Fruit fly (Drosophila melanogaster): ENCODE data around the gene mRpS26.
A peak's percentile ranks its signal among the peaks of the same experiment; 100 is the strongest.

The mRpS26 gene

dm6 chr3L:18061713-18062365 is 44.5 kb upstream of the mRpS26 start:
- TF ChIP-seq CG15710 (tag; optimal IDR thresholded peaks at IDR 0.05) (peak; percentile 16), CG12605 (GFP tag; IDR thresholded peaks at IDR 0.05) (peak; percentile 59; the same call in 1 of the 2 replicates), Snoo (tag; optimal IDR thresholded peaks at IDR 0.05) (peak; percentile 65), CG8159 (tag; optimal IDR thresholded peaks at IDR 0.05) (peak; percentile 28), fd96Ca (GFP tag; IDR thresholded peaks at IDR 0.05) (no peak), CG14655 (GFP tag; optimal IDR thresholded peaks at IDR 0.05) (peak; percentile 40), CG13204 (GFP tag; optimal IDR thresholded peaks at IDR 0.05) (peak; percentile 15), CG10348 (GFP tag; IDR thresholded peaks at IDR 0.05) (no peak), rn (GFP tag; IDR thresholded peaks at IDR 0.05) (no peak), CG8301 (tag; optimal IDR thresholded peaks at IDR 0.05) (peak; percentile 45), Pif1A (GFP tag; optimal IDR thresholded peaks at IDR 0.05) (peak; percentile 40), CG4496 (GFP tag; IDR thresholded peaks at IDR 0.05) (peak; percentile 39; the same call in 1 of the 3 replicates), CG17806 (tag; optimal IDR thresholded peaks at IDR 0.05) (peak; percentile 2), D1 (tag; optimal IDR thresholded peaks at IDR 0.05) (peak; percentile 23), CG34367 (tag; optimal IDR thresholded peaks at IDR 0.05) (peak; percentile 29), EcR (GFP tag; optimal IDR thresholded peaks at IDR 0.05) (peak; percentile 84), Pif1B (GFP tag; optimal IDR thresholded peaks at IDR 0.05) (peak; percentile 49), CG9948 (tag; optimal IDR thresholded peaks at IDR 0.05) (no peak), Ets98B (GFP tag; IDR thresholded peaks at IDR 0.05) (peak; percentile 12; the same call in 1 of the 2 replicates), CG32121 (GFP tag; IDR thresholded peaks at IDR 0.05) (no peak), gl (tag; optimal IDR thresholded peaks at IDR 0.05) (peak; percentile 41)

dm6 chr3L:18062959-18063510 is 43.3 kb upstream of the mRpS26 start:
- TF ChIP-seq CG12605 (GFP tag; IDR thresholded peaks at IDR 0.05) (no peak; the same call in none of the 2 replicates), CG15710 (tag; optimal IDR thresholded peaks at IDR 0.05) (peak; percentile 83), fd96Ca (GFP tag; IDR thresholded peaks at IDR 0.05) (peak; percentile 83), rn (GFP tag; IDR thresholded peaks at IDR 0.05) (no peak), CG4496 (GFP tag; IDR thresholded peaks at IDR 0.05) (peak; percentile 85), CG8159 (tag; optimal IDR thresholded peaks at IDR 0.05) (peak; percentile 84), gl (tag; optimal IDR thresholded peaks at IDR 0.05) (peak; percentile 84), CG17806 (tag; optimal IDR thresholded peaks at IDR 0.05) (peak; percentile 80), CG14655 (GFP tag; optimal IDR thresholded peaks at IDR 0.05) (peak; percentile 90), CG9948 (tag; optimal IDR thresholded peaks at IDR 0.05) (peak; percentile 71), Ets98B (GFP tag; IDR thresholded peaks at IDR 0.05) (peak; percentile 76), CG32121 (GFP tag; IDR thresholded peaks at IDR 0.05) (peak; percentile 78), CG34367 (tag; optimal IDR thresholded peaks at IDR 0.05) (peak; percentile 78), D1 (tag; optimal IDR thresholded peaks at IDR 0.05) (peak; percentile 81), Pif1B (GFP tag; optimal IDR thresholded peaks at IDR 0.05) (peak; percentile 63), CG13204 (GFP tag; optimal IDR thresholded peaks at IDR 0.05) (peak; percentile 76), CG10348 (GFP tag; IDR thresholded peaks at IDR 0.05) (no peak), Pif1A (GFP tag; optimal IDR thresholded peaks at IDR 0.05) (peak; percentile 85), CG8301 (tag; optimal IDR thresholded peaks at IDR 0.05) (peak; percentile 82), EcR (GFP tag; optimal IDR thresholded peaks at IDR 0.05) (peak; percentile 95), Snoo (tag; optimal IDR thresholded peaks at IDR 0.05) (peak; percentile 55)

- TF ChIP-seq rn (GFP tag; IDR thresholded peaks at IDR 0.05) (no peak), CG4496 (GFP tag; IDR thresholded peaks at IDR 0.05) (peak; percentile 72; the same call in 1 of the 3 replicates), CG9948 (tag; optimal IDR thresholded peaks at IDR 0.05) (peak; percentile 76), CG10348 (GFP tag; IDR thresholded peaks at IDR 0.05) (no peak), CG14655 (GFP tag; optimal IDR thresholded peaks at IDR 0.05) (peak; percentile 81), gl (tag; optimal IDR thresholded peaks at IDR 0.05) (no peak), Snoo (tag; optimal IDR thresholded peaks at IDR 0.05) (no peak), D1 (tag; optimal IDR thresholded peaks at IDR 0.05) (peak; percentile 78), CG17806 (tag; optimal IDR thresholded peaks at IDR 0.05) (peak; percentile 48), CG32121 (GFP tag; IDR thresholded peaks at IDR 0.05) (peak; percentile 51), CG15710 (tag; optimal IDR thresholded peaks at IDR 0.05) (peak; percentile 66), CG34367 (tag; optimal IDR thresholded peaks at IDR 0.05) (peak; percentile 47), fd96Ca (GFP tag; IDR thresholded peaks at IDR 0.05) (no peak), Pif1A (GFP tag; optimal IDR thresholded peaks at IDR 0.05) (peak; percentile 17), CG13204 (GFP tag; optimal IDR thresholded peaks at IDR 0.05) (no peak), EcR (GFP tag; optimal IDR thresholded peaks at IDR 0.05) (peak; percentile 98), CG8301 (tag; optimal IDR thresholded peaks at IDR 0.05) (peak; percentile 62), CG12605 (GFP tag; IDR thresholded peaks at IDR 0.05) (peak; percentile 56; the same call in 1 of the 2 replicates), Pif1B (GFP tag; optimal IDR thresholded peaks at IDR 0.05) (peak; percentile 18), CG8159 (tag; optimal IDR thresholded peaks at IDR 0.05) (peak; percentile 80), Ets98B (GFP tag; IDR thresholded peaks at IDR 0.05) (no peak)
These were observed 41.5 kb upstream of the mRpS26 start, which contains the start of gene Eip75B for dm6 chr3L:18064632-18065482. TSS of gene Eip75B (minus strand) at chr3L:18064696.

dm6 chr3L:18070050-18070449 is 36.3 kb upstream of the mRpS26 start, which contains the start of gene CG44006:
TSS of gene CG44006 (minus strand) at chr3L:18070150.
- TF ChIP-seq EcR (GFP tag; optimal IDR thresholded peaks at IDR 0.05) (peak; percentile 68), CG17806 (tag; optimal IDR thresholded peaks at IDR 0.05) (no peak), CG12605 (GFP tag; IDR thresholded peaks at IDR 0.05) (peak; percentile 16; the same call in 1 of the 2 replicates), Ets98B (GFP tag; IDR thresholded peaks at IDR 0.05) (no peak)
